Worm (Caenorhabditis elegans): ENCODE results near the gene rnf-121.

- TF ChIP-seq ceh-6 (GFP tag; optimal IDR thresholded peaks at IDR 0.05) (no peak), tbx-2 (tag; optimal IDR thresholded peaks at IDR 0.05) (no peak), fkh-10 (GFP tag; optimal IDR thresholded peaks at IDR 0.05) (no peak), elt-2 (tag; optimal IDR thresholded peaks at IDR 0.05) (no peak), ref-2 (tag; optimal IDR thresholded peaks at IDR 0.05) (no peak), ceh-18 (tag; optimal IDR thresholded peaks at IDR 0.05) (no peak), npax-4 (tag; optimal IDR thresholded peaks at IDR 0.05) (no peak), nhr-11 (tag; optimal IDR thresholded peaks at IDR 0.05) (no peak), elt-4 (tag; optimal IDR thresholded peaks at IDR 0.05) (no peak), hlh-6 (tag; optimal IDR thresholded peaks at IDR 0.05) (no peak)
Observed at ce11 chrIII:4151548-4152104, 19.1 kb downstream of the rnf-121 start, which contains the start of the genes wht-3 and har-1.
